Worm (Caenorhabditis elegans): ENCODE data around the gene Y43C5A.7.

- TF ChIP-seq tbx-37 (GFP tag; conservative IDR thresholded peaks at IDR 0.05) (no peak), ama-1 (optimal IDR thresholded peaks at IDR 0.05) (no peak), flt-1 (GFP tag; IDR thresholded peaks at IDR 0.05) (no peak), hnd-1 (tag; optimal IDR thresholded peaks at IDR 0.05) (no peak), hmg-4 (GFP tag; optimal IDR thresholded peaks at IDR 0.05) (no peak), B0310.2 (tag; optimal IDR thresholded peaks at IDR 0.05) (no peak), F13C5.2 (tag; optimal IDR thresholded peaks at IDR 0.05) (no peak), tra-4 (tag; optimal IDR thresholded peaks at IDR 0.05) (no peak), aly-1 (tag; optimal IDR thresholded peaks at IDR 0.05) (no peak), ets-7 (tag; optimal IDR thresholded peaks at IDR 0.05) (no peak), scrt-1 (GFP tag; IDR thresholded peaks at IDR 0.05) (no peak), pes-1 (GFP tag; IDR thresholded peaks at IDR 0.05) (no peak), hmbx-1 (tag; optimal IDR thresholded peaks at IDR 0.05) (no peak)
Measured at ce11 chrIV:10288575-10288974, 11.5 kb downstream of the Y43C5A.7 start.

All from whole organism, early embryonic.